Fruit fly (Drosophila melanogaster) whole organism, wandering third instar larva: ENCODE measurements around the gene CG4133.
A peak's percentile ranks its signal among the peaks of the same experiment; 100 is the strongest.

Source experiments
- Abd-B ChIP-seq: fragments of >200 bp; optimal IDR thresholded peaks from 2 replicates; lab custom pipeline; 2017; ENCODE audit warnings: missing biosample characterization, missing genetic modification characterization
- CG32264 ChIP-seq: fragments of 200-800 bp; sonication (Bioruptor generic); optimal IDR thresholded peaks from 2 replicates; lab custom pipeline; 2016; ENCODE audit warnings: missing biosample characterization, missing genetic modification characterization
- CG9705 ChIP-seq: fragments of 200-800 bp; sonication (Bioruptor generic); optimal IDR thresholded peaks from 2 replicates; lab custom pipeline; 2018; ENCODE audit warnings: missing biosample characterization, mild to moderate bottlenecking, missing genetic modification characterization
- CrebA ChIP-seq: fragments of 200-800 bp; sonication (Bioruptor generic); optimal IDR thresholded peaks from 2 replicates; lab custom pipeline; 2016; ENCODE audit warnings: missing biosample characterization, mild to moderate bottlenecking, missing genetic modification characterization, borderline replicate concordance
- Dfd ChIP-seq: fragments of >200 bp; optimal IDR thresholded peaks from 2 replicates; lab custom pipeline; 2017; ENCODE audit warnings: missing biosample characterization, missing genetic modification characterization
- Dif ChIP-seq: fragments of 200-275, 200-300 bp; sonication (Bioruptor generic); optimal IDR thresholded peaks from 2 replicates; lab custom pipeline; 2018; ENCODE audit warnings: missing biosample characterization, missing genetic modification characterization; ENCODE audit not compliant: partially characterized antibody
- GATAd ChIP-seq: sonication (Bioruptor generic); optimal IDR thresholded peaks from 2 replicates; lab custom pipeline; 2016; ENCODE audit warnings: missing biosample characterization, missing genetic modification characterization
- Hr78 ChIP-seq: fragments of >200 bp; optimal IDR thresholded peaks from 2 replicates; lab custom pipeline; 2017; ENCODE audit warnings: missing biosample characterization, missing genetic modification characterization
- Hr83 ChIP-seq: fragments of 200-300 bp; sonication (Bioruptor generic); optimal IDR thresholded peaks from 2 replicates; lab custom pipeline; 2016; ENCODE audit warnings: missing biosample characterization, mild to moderate bottlenecking, missing genetic modification characterization, moderate library complexity; ENCODE audit not compliant: poor library complexity, severe bottlenecking
- Jra ChIP-seq: sonication (Bioruptor generic); optimal IDR thresholded peaks from 2 replicates; lab custom pipeline; 2016; ENCODE audit warnings: missing biosample characterization, missing genetic modification characterization
- N ChIP-seq: fragments of >200 bp; optimal IDR thresholded peaks from 2 replicates; lab custom pipeline; 2018; ENCODE audit warnings: missing biosample characterization, missing external identifiers, missing genetic modification characterization
- OdsH ChIP-seq: fragments of 200-800 bp; sonication (Bioruptor generic); optimal IDR thresholded peaks from 2 replicates; lab custom pipeline; 2016; ENCODE audit warnings: missing biosample characterization, mild to moderate bottlenecking, missing genetic modification characterization
- Rel ChIP-seq, 2 experiments: fragments of 200-800 bp; sonication (Bioruptor generic) in 1 of 2; optimal IDR thresholded peaks; 2 replicates in 1 of 2; 3 replicates in 1 of 2; lab custom pipeline; 2016 to 2019; ENCODE audit warnings: mild to moderate bottlenecking in 2 of 2, missing biosample characterization in 2 of 2, missing genetic modification characterization in 2 of 2, moderate library complexity in 1 of 2
- Sp1 ChIP-seq: fragments of 200-800 bp; sonication (Bioruptor generic); optimal IDR thresholded peaks from 3 replicates; lab custom pipeline; 2019; ENCODE audit warnings: missing biosample characterization, mild to moderate bottlenecking, missing genetic modification characterization, moderate library complexity
- Vsx2 ChIP-seq: fragments of 200-300, 225-300 bp; sonication (Bioruptor generic); optimal IDR thresholded peaks from 2 replicates; lab custom pipeline; 2018; ENCODE audit warnings: missing biosample characterization, missing genetic modification characterization; ENCODE audit not compliant: partially characterized antibody
- br ChIP-seq: fragments of 200-800 bp; sonication (Bioruptor generic); optimal IDR thresholded peaks from 2 replicates; lab custom pipeline; 2016; ENCODE audit warnings: missing biosample characterization, missing genetic modification characterization
- brk ChIP-seq: fragments of 200-800 bp; sonication (Bioruptor generic); optimal IDR thresholded peaks from 2 replicates; lab custom pipeline; 2016; ENCODE audit warnings: missing biosample characterization, mild to moderate bottlenecking, missing genetic modification characterization
- dl ChIP-seq, 2 experiments: fragments of 175-275, 200-275 bp in 1 of 2; fragments of 200-275 bp in 1 of 2; sonication (Bioruptor generic); optimal IDR thresholded peaks; lab custom pipeline; 2018; ENCODE audit warnings: mild to moderate bottlenecking in 2 of 2, missing biosample characterization in 2 of 2, missing genetic modification characterization in 2 of 2, moderate library complexity in 2 of 2; ENCODE audit not compliant: partially characterized antibody in 2 of 2, insufficient read depth in 1 of 2
- dmrt93B ChIP-seq: fragments of 200-800 bp; sonication (Bioruptor generic); optimal IDR thresholded peaks from 2 replicates; lab custom pipeline; 2018; ENCODE audit warnings: missing biosample characterization, mild to moderate bottlenecking, missing genetic modification characterization
- dsf ChIP-seq: sonication (Bioruptor generic); optimal IDR thresholded peaks from 2 replicates; lab custom pipeline; 2016; ENCODE audit warnings: missing biosample characterization, missing genetic modification characterization, borderline replicate concordance
- ey ChIP-seq: fragments of 200-800 bp; sonication (Bioruptor generic); optimal IDR thresholded peaks from 2 replicates; lab custom pipeline; 2016; ENCODE audit warnings: missing biosample characterization, missing genetic modification characterization
- foxo ChIP-seq, 2 experiments: fragments of 200-800 bp; sonication (Bioruptor generic); optimal IDR thresholded peaks; 2 replicates in 1 of 2; 3 replicates in 1 of 2; lab custom pipeline; 2016 to 2017; ENCODE audit warnings: missing biosample characterization in 2 of 2, missing genetic modification characterization in 2 of 2
- fru ChIP-seq: fragments of 200-800 bp; sonication (Bioruptor generic); optimal IDR thresholded peaks from 3 replicates; lab custom pipeline; 2016; ENCODE audit warnings: missing biosample characterization, mild to moderate bottlenecking, missing genetic modification characterization
- h ChIP-seq: fragments of 200-800 bp; sonication (Bioruptor generic); optimal IDR thresholded peaks from 3 replicates; lab custom pipeline; 2016; ENCODE audit warnings: missing biosample characterization, mild to moderate bottlenecking, missing genetic modification characterization
- jim ChIP-seq: fragments of 175-275, 200-325 bp; sonication (Bioruptor generic); optimal IDR thresholded peaks from 2 replicates; lab custom pipeline; 2016; ENCODE audit warnings: missing biosample characterization, mild to moderate bottlenecking, missing genetic modification characterization
- lola ChIP-seq: fragments of >200 bp; optimal IDR thresholded peaks from 2 replicates; lab custom pipeline; 2017; ENCODE audit warnings: missing biosample characterization, missing genetic modification characterization
- pan ChIP-seq: fragments of >200 bp; optimal IDR thresholded peaks from 2 replicates; lab custom pipeline; 2017
- psq ChIP-seq: fragments of 200-800 bp; sonication (Bioruptor generic); optimal IDR thresholded peaks from 3 replicates; lab custom pipeline; 2017; ENCODE audit warnings: missing biosample characterization, mild to moderate bottlenecking, missing genetic modification characterization, moderate library complexity
- rgr ChIP-seq: fragments of 200-800 bp; sonication (Bioruptor generic); optimal IDR thresholded peaks from 3 replicates; lab custom pipeline; 2016; ENCODE audit warnings: missing biosample characterization, mild to moderate bottlenecking, missing genetic modification characterization
- sage ChIP-seq: fragments of 200-800 bp; sonication (Bioruptor generic); optimal IDR thresholded peaks from 2 replicates; lab custom pipeline; 2016; ENCODE audit warnings: missing biosample characterization, mild to moderate bottlenecking, missing genetic modification characterization
- sv ChIP-seq: fragments of 200-800 bp; sonication (Bioruptor generic); optimal IDR thresholded peaks from 3 replicates; lab custom pipeline; 2016; ENCODE audit warnings: missing biosample characterization, missing genetic modification characterization
- tai ChIP-seq: sonication (Bioruptor generic); optimal IDR thresholded peaks from 2 replicates; lab custom pipeline; 2016; ENCODE audit warnings: missing biosample characterization, missing genetic modification characterization
- usp ChIP-seq: fragments of >200 bp; optimal IDR thresholded peaks from 2 replicates; lab custom pipeline; 2017; ENCODE audit warnings: missing biosample characterization, missing genetic modification characterization
- woc ChIP-seq: sonication (Bioruptor generic); optimal IDR thresholded peaks from 2 replicates; lab custom pipeline; 2016; ENCODE audit warnings: missing biosample characterization, mild to moderate bottlenecking, missing genetic modification characterization

CG4133 gene

DNA sequence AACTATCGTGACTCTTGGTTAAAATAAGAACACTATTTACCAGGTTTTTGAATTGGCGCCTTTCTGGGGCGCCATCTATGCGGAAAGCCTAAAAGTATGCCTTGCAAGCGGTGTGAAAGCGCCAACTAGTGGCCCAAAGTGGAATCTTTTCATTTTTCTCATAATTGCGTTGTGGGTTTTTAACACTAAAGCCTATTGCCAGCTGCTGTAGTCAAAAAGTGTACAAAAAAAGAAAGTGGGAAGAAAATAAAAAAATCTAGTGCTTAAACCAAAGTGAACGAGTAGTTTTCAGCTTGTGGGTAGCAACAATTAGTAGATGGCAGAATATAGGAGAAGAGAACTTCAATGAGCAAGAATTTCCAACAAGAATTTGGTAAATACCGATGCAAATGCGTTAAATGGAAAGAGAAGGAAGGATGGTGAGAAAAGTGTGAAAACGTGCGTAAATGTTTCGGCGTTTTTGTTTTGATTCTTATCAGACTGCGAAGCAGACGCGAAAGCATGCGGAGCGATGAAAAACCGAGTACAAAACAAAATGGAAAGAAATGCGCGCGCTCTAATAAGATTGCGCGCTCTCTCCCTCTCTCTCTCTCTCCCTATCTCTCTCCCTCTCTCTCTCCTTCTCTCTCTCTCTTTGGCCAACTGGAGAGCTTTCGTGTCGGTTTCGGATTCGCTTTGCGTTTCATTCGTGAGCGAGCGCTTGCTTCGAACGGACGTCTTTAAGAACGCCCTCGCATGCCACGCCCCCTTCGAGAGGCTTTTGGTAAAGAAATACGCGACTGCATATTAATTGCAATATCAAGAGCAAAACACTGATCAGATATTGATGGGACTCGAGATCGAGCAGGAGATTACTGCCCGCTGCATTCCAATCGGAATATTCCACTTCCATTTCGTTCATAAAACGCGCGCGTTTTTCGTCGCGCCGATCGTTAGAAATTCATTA lies 35.1 kb downstream of the CG4133 start (continued):
- TF ChIP-seq ey (GFP tag; lab: Kevin White, UChicago) = peak; percentile 49
- TF ChIP-seq CrebA = peak; percentile 72

DNA sequence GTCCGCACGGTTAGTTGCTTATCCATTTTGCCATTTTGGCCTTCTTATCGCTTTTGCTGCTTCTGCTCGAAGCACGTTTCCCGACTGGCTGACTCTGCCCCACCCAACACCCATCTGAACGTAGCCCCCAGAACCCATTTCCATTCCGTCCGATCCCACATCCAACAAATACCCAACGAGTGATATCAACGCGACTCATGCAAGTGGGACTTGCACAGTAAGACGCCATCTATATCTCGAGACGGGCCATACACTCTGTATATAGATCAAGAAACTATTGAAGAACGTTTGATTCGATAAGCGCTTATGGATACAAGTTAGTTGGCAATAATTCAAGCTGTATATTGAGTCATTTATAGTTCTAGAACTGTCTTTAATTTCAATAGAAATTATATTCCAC lies 36.9 kb downstream of the CG4133 start:
- TF ChIP-seq pan (lab: Kevin White, UChicago) (no peak), GATAd (GFP tag; lab: Kevin White, UChicago) (no peak), Rel (GFP tag; optimal IDR thresholded peaks at IDR 0.05; lab: Kevin White, UChicago) (no peak), Rel (tag; optimal IDR thresholded peaks at IDR 0.05; lab: Kevin White, UChicago) (no peak), rgr (no peak), Hr78 (GFP tag; lab: Kevin White, UChicago) (no peak), dl (GFP tag; optimal IDR thresholded peaks at IDR 0.05; lab: Kevin White, UChicago; ENCODE audit: insufficient read depth in 1 of 2, partially characterized antibody in 2 of 2) (no peak), Dfd (GFP tag; lab: Kevin White, UChicago) (no peak), usp (GFP tag; lab: Kevin White, UChicago) (no peak), br (GFP tag; lab: Kevin White, UChicago) (no peak), sage (GFP tag; lab: Kevin White, UChicago) (no peak), dmrt93B (GFP tag; lab: Kevin White, UChicago) (no peak), sv (no peak)

DNA sequence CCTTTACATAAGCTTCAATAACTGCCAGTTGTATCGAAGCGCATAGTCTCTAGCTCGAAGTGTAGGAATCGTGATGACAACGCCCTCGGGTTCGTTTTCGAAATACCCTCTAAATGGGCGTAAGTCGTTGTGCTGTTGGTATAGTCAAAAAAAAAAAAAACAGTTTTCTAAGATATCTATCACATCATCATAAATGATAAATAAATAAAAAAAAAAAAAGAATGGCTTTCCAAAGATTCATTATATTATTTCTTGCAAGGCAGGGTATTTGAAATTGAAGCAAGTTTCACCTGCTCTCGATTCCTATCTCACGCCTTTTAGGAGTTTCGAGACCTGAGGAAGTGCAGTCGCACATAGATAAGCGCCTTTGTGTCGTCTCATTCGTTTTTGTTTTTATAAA lies 37.9 kb downstream of the CG4133 start:
- TF ChIP-seq Rel (GFP tag; optimal IDR thresholded peaks at IDR 0.05; lab: Kevin White, UChicago) (no peak), Rel (tag; optimal IDR thresholded peaks at IDR 0.05; lab: Kevin White, UChicago) (no peak), OdsH (GFP tag; lab: Kevin White, UChicago) (peak; percentile 23), woc (GFP tag; lab: Kevin White, UChicago) (no peak), dsf (no peak), rgr (peak; percentile 58), CG32264 (GFP tag; lab: Kevin White, UChicago) (no peak), h (GFP tag; lab: Kevin White, UChicago) (peak; percentile 61), jim (GFP tag; lab: Kevin White, UChicago) (no peak), Hr83 (no peak), sv (no peak), GATAd (GFP tag; lab: Kevin White, UChicago) (no peak), Vsx2 (GFP tag; lab: Kevin White, UChicago) (no peak), br (GFP tag; lab: Kevin White, UChicago) (peak; percentile 41), CG9705 (no peak), sage (GFP tag; lab: Kevin White, UChicago) (no peak), ey (GFP tag; lab: Kevin White, UChicago) (peak; percentile 45), tai (GFP tag; lab: Kevin White, UChicago) (no peak), Abd-B (GFP tag; lab: Kevin White, UChicago) (no peak), pan (lab: Kevin White, UChicago) (no peak), foxo (GFP tag; optimal IDR thresholded peaks at IDR 0.05; lab: Kevin White, UChicago) (peak in 1 of 2 experiments; percentile 58), lola (GFP tag; lab: Kevin White, UChicago) (no peak), Sp1 (GFP tag; lab: Kevin White, UChicago) (no peak), Jra (no peak), N (GFP tag; lab: Kevin White, UChicago) (no peak), Dif (GFP tag; lab: Kevin White, UChicago) (no peak), fru (no peak), psq (peak; percentile 8), dmrt93B (GFP tag; lab: Kevin White, UChicago) (no peak), brk (no peak)
